Worm (Caenorhabditis elegans) whole organism, L4/young adult: ENCODE data around the gene cyb-2.1.

ENCODE experiments used
- W03F9.2 ChIP-seq: fragments of 150-350 bp; optimal IDR thresholded peaks from 2 replicates; lab custom pipeline; 2014; ENCODE audit warnings: missing biosample characterization, missing genetic modification characterization
- him-1 ChIP-seq: sonication (generic microtip); optimal IDR thresholded peaks from 2 replicates; lab custom pipeline; 2016; ENCODE audit warnings: missing genotype, missing genetic modification reagents, missing genetic modification characterization, missing compliant biosample characterization

ce11 chrIV:11031640-11032039, 45.9 kb downstream of the cyb-2.1 start:
- TF ChIP-seq him-1 (tag; lab: Kevin White, UChicago) (no peak), W03F9.2 (tag; lab: Kevin White, UChicago) (no peak)
